Fruit fly (Drosophila melanogaster): ENCODE data around the gene CG6621.

dm6 chr3R:10863446-10863819 lies 29.9 kb downstream of the CG6621 start:
- TF ChIP-seq CG7101 (tag; optimal IDR thresholded peaks at IDR 0.05) (no peak), CG14711 (tag; optimal IDR thresholded peaks at IDR 0.05) (no peak), kay (GFP tag; ENCODE audit: borderline replicate concordance) (no peak), cnc (optimal IDR thresholded peaks at IDR 0.05) (no peak), CG11617 (GFP tag; optimal IDR thresholded peaks at IDR 0.05) (no peak), ovo (GFP tag; optimal IDR thresholded peaks at IDR 0.05) (no peak), Mnt (GFP tag; optimal IDR thresholded peaks at IDR 0.05) (no peak), CG5204 (GFP tag; optimal IDR thresholded peaks at IDR 0.05) (no peak), CG7045 (GFP tag; optimal IDR thresholded peaks at IDR 0.05) (no peak), toe (GFP tag; optimal IDR thresholded peaks at IDR 0.05) (no peak), CG33017 (tag; optimal IDR thresholded peaks at IDR 0.05) (peak; percentile 6), pad (GFP tag; optimal IDR thresholded peaks at IDR 0.05) (no peak)

Data from whole organism, adult.